Worm (Caenorhabditis elegans): Measurements from ENCODE around the gene ceh-36.

ce11 chrX:14213314-14213713 lies 26.9 kb upstream of the ceh-36 start:
- TF ChIP-seq ceh-91 (GFP tag; IDR thresholded peaks at IDR 0.05) = no peak
- no peak for TF ChIP-seq unc-62 (GFP tag; optimal IDR thresholded peaks at IDR 0.05)
- TF ChIP-seq B0035.1 (tag; optimal IDR thresholded peaks at IDR 0.05) = no peak
- TF ChIP-seq ama-1 (optimal IDR thresholded peaks at IDR 0.05) = no peak
- no peak for TF ChIP-seq ama-1 (GFP tag; optimal IDR thresholded peaks at IDR 0.05)
- TF ChIP-seq hmg-1.2 (GFP tag; IDR thresholded peaks at IDR 0.05) = no peak
- TF ChIP-seq let-607 (tag; optimal IDR thresholded peaks at IDR 0.05) = no peak
- TF ChIP-seq madf-8 (GFP tag; conservative IDR thresholded peaks at IDR 0.05) = no peak
- TF ChIP-seq gei-17 (GFP tag; optimal IDR thresholded peaks at IDR 0.05) = no peak
- no peak for TF ChIP-seq nfya-1 (tag; optimal IDR thresholded peaks at IDR 0.05; ENCODE audit: borderline replicate concordance, insufficient read depth)
- no peak for TF ChIP-seq lin-26 (GFP tag; IDR thresholded peaks at IDR 0.05)
- TF ChIP-seq snpc-1.3 (tag; optimal IDR thresholded peaks at IDR 0.05; ENCODE audit: insufficient read depth) = no peak
